Worm (Caenorhabditis elegans) whole organism, L3 larva: Measurements from ENCODE around the gene tsen-54.

Experiments
- ama-1 ChIP-seq: fragments of 150-350 bp; optimal IDR thresholded peaks from 2 replicates; lab custom pipeline; 2018
- ceh-16 ChIP-seq: sonication (generic microtip); optimal IDR thresholded peaks from 2 replicates; lab custom pipeline; 2017; ENCODE audit warnings: missing biosample characterization, missing genetic modification characterization
- daf-12 ChIP-seq: fragments of 150-350 bp; optimal IDR thresholded peaks from 2 replicates; lab custom pipeline; 2014; ENCODE audit warnings: missing biosample characterization, missing genetic modification reagents, missing genetic modification characterization
- hmg-11 ChIP-seq: sonication (generic microtip); optimal IDR thresholded peaks from 2 replicates; lab custom pipeline; 2016; ENCODE audit warnings: missing genetic modification characterization, missing compliant biosample characterization
- lin-39 ChIP-seq: fragments of 150-350 bp; optimal IDR thresholded peaks from 2 replicates; lab custom pipeline; 2018; ENCODE audit warnings: missing biosample characterization, missing genetic modification reagents, missing genetic modification characterization
- mdl-1 ChIP-seq: fragments of 150-350 bp; optimal IDR thresholded peaks from 2 replicates; lab custom pipeline; 2014; ENCODE audit warnings: missing biosample characterization, missing genetic modification characterization
- nhr-12 ChIP-seq: fragments of 150-350 bp; optimal IDR thresholded peaks from 2 replicates; lab custom pipeline; 2014; ENCODE audit warnings: missing biosample characterization, missing genetic modification characterization
- nhr-28 ChIP-seq: fragments of 150-350 bp; optimal IDR thresholded peaks from 2 replicates; lab custom pipeline; 2014; ENCODE audit warnings: missing biosample characterization, missing genetic modification characterization
- nhr-67 ChIP-seq: fragments of 150-350 bp; optimal IDR thresholded peaks from 2 replicates; lab custom pipeline; 2014; ENCODE audit warnings: missing biosample characterization, missing genetic modification characterization
- nhr-77 ChIP-seq: fragments of 150-350 bp; optimal IDR thresholded peaks from 2 replicates; lab custom pipeline; 2014; ENCODE audit warnings: missing biosample characterization, missing genetic modification characterization
- sea-2 ChIP-seq: fragments of 150-350 bp; sonication (generic microtip); optimal IDR thresholded peaks from 4 replicates; lab custom pipeline; 2014; ENCODE audit warnings: missing biosample characterization, missing genetic modification reagents, missing genetic modification characterization
- unc-39 ChIP-seq: sonication (generic microtip); optimal IDR thresholded peaks from 4 replicates; lab custom pipeline; 2017; ENCODE audit warnings: missing biosample characterization, missing genetic modification characterization
- unc-62 ChIP-seq: fragments of 150-350 bp; sonication (generic microtip); optimal IDR thresholded peaks from 4 replicates; lab custom pipeline; 2014; ENCODE audit warnings: missing biosample characterization, missing genetic modification reagents, missing genetic modification characterization
- ztf-11 ChIP-seq: fragments of 150-350 bp; optimal IDR thresholded peaks from 2 replicates; lab custom pipeline; 2014; ENCODE audit warnings: missing biosample characterization, missing genetic modification characterization

DNA sequence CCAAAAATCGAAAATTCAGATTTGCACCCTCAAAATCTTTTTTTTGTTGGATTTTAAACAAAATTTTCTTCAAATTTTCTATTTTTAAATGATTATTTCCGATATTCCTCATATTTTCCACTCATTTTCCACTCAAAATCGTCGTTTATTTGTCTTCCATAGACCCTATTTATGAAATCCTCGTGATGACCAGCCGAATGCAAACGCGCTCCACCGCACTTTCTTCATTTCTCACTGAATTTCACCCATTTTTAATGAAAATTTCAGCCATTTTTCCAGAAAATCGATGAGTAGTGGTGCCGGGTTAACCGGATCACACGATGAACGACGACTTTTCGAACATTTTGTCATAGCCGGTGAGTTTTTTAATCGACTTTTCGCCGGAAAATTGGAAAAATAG is 24.3 kb upstream of the tsen-54 start, which contains the start of gene denn-4:
- TF ChIP-seq nhr-67 (tag; lab: Kevin White, UChicago) (no peak), lin-39 (tag; lab: Kevin White, UChicago) (no peak), ceh-16 (tag; lab: Kevin White, UChicago) (no peak), daf-12 (no peak), unc-39 (no peak), nhr-77 (tag; lab: Kevin White, UChicago) (no peak), ama-1 (no peak), nhr-12 (tag; lab: Kevin White, UChicago) (no peak), mdl-1 (no peak), unc-62 (no peak), sea-2 (GFP tag; lab: Kevin White, UChicago) (no peak), ztf-11 (tag; lab: Kevin White, UChicago) (no peak), hmg-11 (tag; lab: Kevin White, UChicago) (no peak), nhr-28 (tag; lab: Kevin White, UChicago) (no peak)
